Worm (Caenorhabditis elegans): ENCODE measurements around the gene Y55F3AM.11.

DNA sequence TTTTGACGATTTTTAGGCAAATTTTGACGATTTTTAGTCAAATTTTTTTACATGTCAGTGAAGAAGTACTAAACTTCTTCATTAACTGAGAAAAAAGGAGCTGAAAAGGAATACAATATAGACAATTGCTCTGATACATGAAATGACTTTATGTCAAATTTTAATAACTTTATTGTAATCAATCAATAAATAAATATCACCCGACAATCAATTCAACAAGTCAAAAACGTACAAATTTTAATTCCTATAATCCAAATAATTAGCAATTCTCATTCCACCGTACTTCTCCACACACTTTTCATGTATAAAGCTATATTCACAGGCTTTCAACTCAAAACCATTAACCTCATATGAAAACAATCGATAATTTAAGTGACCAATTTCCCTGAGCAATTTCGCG lies 5.7 kb downstream of the Y55F3AM.11 start:
- TF ChIP-seq fax-1 (tag; optimal IDR thresholded peaks at IDR 0.05) = no peak
- TF ChIP-seq nhr-11 (tag; optimal IDR thresholded peaks at IDR 0.05) = no peak
- no peak for TF ChIP-seq pha-4 (tag; optimal IDR thresholded peaks at IDR 0.05)
- no peak for TF ChIP-seq nfya-1 (tag; optimal IDR thresholded peaks at IDR 0.05)
- no peak for TF ChIP-seq K09A11.1 (tag; optimal IDR thresholded peaks at IDR 0.05; ENCODE audit: insufficient read depth)
- TF ChIP-seq ceh-24 (tag; optimal IDR thresholded peaks at IDR 0.05) = no peak

Measured in whole organism, late embryonic.